Fruit fly (Drosophila melanogaster): ENCODE data around the gene CG14659.

CG14659 gene

dm6 chr3R:4866073-4866472 lies 35.0 kb upstream of the CG14659 start:
- TF ChIP-seq Dfd (GFP tag; optimal IDR thresholded peaks at IDR 0.05) (no peak), dl (GFP tag; optimal IDR thresholded peaks at IDR 0.05; ENCODE audit: insufficient read depth in 1 of 2, partially characterized antibody in 2 of 2) (no peak), Jra (GFP tag; optimal IDR thresholded peaks at IDR 0.05) (no peak), woc (GFP tag; optimal IDR thresholded peaks at IDR 0.05) (no peak), Myc (optimal IDR thresholded peaks at IDR 0.05) (no peak), ey (GFP tag; optimal IDR thresholded peaks at IDR 0.05) (no peak), dmrt93B (GFP tag; optimal IDR thresholded peaks at IDR 0.05) (no peak), usp (GFP tag; optimal IDR thresholded peaks at IDR 0.05) (no peak)

DNA sequence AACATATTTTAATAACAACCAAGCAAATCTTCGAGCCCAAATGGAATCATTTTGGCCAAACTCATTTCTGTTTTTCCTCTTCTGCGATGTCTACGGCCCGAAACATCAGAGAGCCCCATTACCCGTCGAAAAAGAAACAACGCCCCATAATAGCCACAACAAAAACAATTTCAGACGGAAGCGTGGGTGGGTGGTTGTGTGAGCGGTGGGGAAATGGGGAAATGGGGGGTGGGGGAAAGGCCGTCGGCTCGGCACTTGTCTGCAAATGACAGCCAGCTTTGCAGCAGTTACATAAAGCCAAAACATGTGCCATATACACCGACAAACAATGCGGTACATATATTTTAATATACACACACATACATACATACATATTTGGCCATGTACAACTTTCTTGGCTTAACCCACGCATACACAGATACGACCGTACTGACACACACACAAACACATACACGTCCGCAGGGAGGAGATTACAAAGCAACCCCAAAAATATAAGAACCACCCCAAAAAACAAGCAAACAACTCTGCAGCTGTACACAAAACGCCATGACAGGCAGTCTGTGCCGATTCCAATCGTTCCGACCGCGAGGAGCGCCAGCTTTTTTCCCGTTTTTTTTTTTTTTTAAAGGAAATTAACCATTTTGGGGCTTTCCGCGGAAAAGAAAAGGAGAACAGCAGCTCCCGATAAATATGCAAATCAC lies 34.0 kb upstream of the CG14659 start:
- TF ChIP-seq Hr83 (GFP tag; optimal IDR thresholded peaks at IDR 0.05; ENCODE audit: poor library complexity, severe bottlenecking) (no peak), GATAd (GFP tag; optimal IDR thresholded peaks at IDR 0.05) (no peak), dsf (GFP tag; optimal IDR thresholded peaks at IDR 0.05; ENCODE audit: borderline replicate concordance) (no peak), Jra (GFP tag; optimal IDR thresholded peaks at IDR 0.05) (no peak), Vsx2 (GFP tag; optimal IDR thresholded peaks at IDR 0.05; ENCODE audit: partially characterized antibody) (no peak), Hnf4 (GFP tag; optimal IDR thresholded peaks at IDR 0.05) (no peak), h (GFP tag; optimal IDR thresholded peaks at IDR 0.05) (no peak), CG9705 (GFP tag; optimal IDR thresholded peaks at IDR 0.05) (no peak), dl (GFP tag; optimal IDR thresholded peaks at IDR 0.05; ENCODE audit: insufficient read depth in 1 of 2, partially characterized antibody in 2 of 2) (no peak), tai (GFP tag; optimal IDR thresholded peaks at IDR 0.05) (no peak), Myc (optimal IDR thresholded peaks at IDR 0.05) (no peak), dmrt93B (GFP tag; optimal IDR thresholded peaks at IDR 0.05) (no peak)

- TF ChIP-seq GATAd (GFP tag; optimal IDR thresholded peaks at IDR 0.05) (no peak), foxo (GFP tag; optimal IDR thresholded peaks at IDR 0.05) (no peak), Dfd (GFP tag; optimal IDR thresholded peaks at IDR 0.05) (no peak), OdsH (GFP tag; optimal IDR thresholded peaks at IDR 0.05) (no peak), brk (GFP tag; optimal IDR thresholded peaks at IDR 0.05) (no peak), Rel (GFP tag; optimal IDR thresholded peaks at IDR 0.05) (no peak), Rel (tag; optimal IDR thresholded peaks at IDR 0.05) (no peak), CrebA (GFP tag; optimal IDR thresholded peaks at IDR 0.05; ENCODE audit: borderline replicate concordance) (no peak), Myc (optimal IDR thresholded peaks at IDR 0.05) (no peak), woc (GFP tag; optimal IDR thresholded peaks at IDR 0.05) (no peak), rgr (GFP tag; optimal IDR thresholded peaks at IDR 0.05) (no peak), Jra (GFP tag; optimal IDR thresholded peaks at IDR 0.05) (no peak)
Measured at dm6 chr3R:4863825-4864224, 32.7 kb upstream of the CG14659 start.

DNA sequence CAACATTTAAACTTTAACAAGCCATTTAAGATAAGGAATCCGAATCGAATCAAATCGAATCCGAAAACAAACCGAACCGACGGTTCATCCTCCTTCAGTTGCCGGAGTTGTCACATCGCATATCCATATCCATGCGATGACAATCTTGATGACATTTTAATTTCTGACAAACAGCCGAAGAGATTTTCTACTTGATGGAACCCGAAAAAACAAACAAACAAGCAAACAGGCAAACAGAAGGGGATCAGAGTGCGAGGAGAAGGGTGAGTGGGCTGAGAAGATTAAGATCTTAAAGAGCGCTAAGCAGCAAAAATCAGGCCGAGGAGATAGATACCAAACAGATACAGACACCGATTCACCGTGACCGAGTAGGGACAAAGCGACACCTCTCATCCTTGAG lies 30.0 kb upstream of the CG14659 start:
- no peak for TF ChIP-seq Abd-B (GFP tag; optimal IDR thresholded peaks at IDR 0.05)
- TF ChIP-seq CrebA (GFP tag; optimal IDR thresholded peaks at IDR 0.05; ENCODE audit: borderline replicate concordance): no peak
- TF ChIP-seq Hnf4 (GFP tag; optimal IDR thresholded peaks at IDR 0.05): no peak
- no peak for TF ChIP-seq N (GFP tag; optimal IDR thresholded peaks at IDR 0.05)
- no peak for TF ChIP-seq woc (GFP tag; optimal IDR thresholded peaks at IDR 0.05)
- TF ChIP-seq foxo (GFP tag; optimal IDR thresholded peaks at IDR 0.05): no peak
- TF ChIP-seq Hr83 (GFP tag; optimal IDR thresholded peaks at IDR 0.05; ENCODE audit: poor library complexity, severe bottlenecking): no peak
- TF ChIP-seq HLH106 (tag; optimal IDR thresholded peaks at IDR 0.05): no peak
- TF ChIP-seq usp (GFP tag; optimal IDR thresholded peaks at IDR 0.05): no peak
- no peak for TF ChIP-seq Jra (GFP tag; optimal IDR thresholded peaks at IDR 0.05)
- TF ChIP-seq Rel (GFP tag; optimal IDR thresholded peaks at IDR 0.05): no peak
- TF ChIP-seq Rel (tag; optimal IDR thresholded peaks at IDR 0.05): no peak
- no peak for TF ChIP-seq OdsH (GFP tag; optimal IDR thresholded peaks at IDR 0.05)
- no peak for TF ChIP-seq br (GFP tag; optimal IDR thresholded peaks at IDR 0.05)

DNA sequence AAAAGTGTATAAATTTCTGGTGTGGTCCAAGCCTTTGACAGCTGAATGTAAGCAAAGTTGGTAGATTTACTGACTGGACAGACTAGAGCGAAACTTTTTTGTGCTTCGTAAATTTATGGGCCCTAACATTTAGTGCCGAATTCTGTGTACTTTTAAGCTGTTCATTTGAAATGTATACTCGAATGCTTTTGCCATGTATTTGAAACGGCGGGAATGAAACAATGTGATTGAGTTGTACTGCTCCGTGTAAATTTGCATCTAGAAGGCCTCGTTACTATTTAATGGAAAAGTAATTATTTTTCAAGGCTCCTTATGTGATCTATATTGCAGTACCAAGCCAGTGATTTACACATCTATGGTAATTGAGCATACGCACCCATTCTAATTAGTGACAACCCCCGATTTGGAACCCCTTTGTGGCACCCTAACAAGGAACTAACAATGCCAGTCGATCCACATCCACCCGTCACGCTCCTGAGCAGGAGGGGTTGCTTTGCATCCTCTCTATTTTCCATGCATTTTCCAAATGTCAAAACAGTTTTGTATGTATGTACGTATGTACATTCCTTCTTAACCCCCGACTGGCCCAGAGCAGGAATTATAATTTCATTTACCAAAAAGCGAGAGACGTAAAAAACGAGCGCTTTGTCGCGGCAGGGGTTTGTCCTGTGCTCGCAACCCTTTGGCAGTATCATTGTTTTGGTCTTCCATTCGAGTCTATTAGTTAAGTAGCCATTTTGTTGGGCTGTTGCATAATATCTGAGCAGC lies 27.6 kb upstream of the CG14659 start:
- TF ChIP-seq Dfd (GFP tag; optimal IDR thresholded peaks at IDR 0.05): no peak
- no peak for TF ChIP-seq rgr (GFP tag; optimal IDR thresholded peaks at IDR 0.05)
- TF ChIP-seq woc (GFP tag; optimal IDR thresholded peaks at IDR 0.05): no peak
- no peak for TF ChIP-seq tai (GFP tag; optimal IDR thresholded peaks at IDR 0.05)

Measured in whole organism, wandering third instar larva.